Worm (Caenorhabditis elegans) whole organism, L2 larva: ENCODE results near the gene str-236.

Experiments used
- C34F6.9 ChIP-seq: fragments of 150-350 bp; optimal IDR thresholded peaks from 2 replicates; lab custom pipeline; 2014; ENCODE audit warnings: missing biosample characterization, missing genetic modification characterization
- F13H6.1 ChIP-seq: sonication (generic microtip); optimal IDR thresholded peaks from 2 replicates; lab custom pipeline; 2016; ENCODE audit warnings: missing genetic modification characterization, missing compliant biosample characterization
- R02D3.7 ChIP-seq: fragments of 150-350 bp; optimal IDR thresholded peaks from 2 replicates; lab custom pipeline; 2014; ENCODE audit warnings: missing biosample characterization, missing genetic modification characterization
- Y55F3AM.14 ChIP-seq: fragments of 200-800 bp; sonication (Bioruptor generic); optimal IDR thresholded peaks from 2 replicates; lab custom pipeline; 2018; ENCODE audit warnings: mild to moderate bottlenecking, missing genetic modification characterization, missing compliant biosample characterization
- ZK546.5 ChIP-seq: sonication (generic microtip); optimal IDR thresholded peaks from 2 replicates; lab custom pipeline; 2017; ENCODE audit warnings: missing biosample characterization, missing genetic modification characterization
- aly-2 ChIP-seq: fragments of 150-350 bp; optimal IDR thresholded peaks from 2 replicates; lab custom pipeline; 2014; ENCODE audit warnings: missing biosample characterization, missing genetic modification characterization
- ama-1 ChIP-seq: fragments of 150-350 bp; optimal IDR thresholded peaks from 2 replicates; lab custom pipeline; 2018; ENCODE audit warnings: inconsistent platforms
- ceh-16 ChIP-seq: fragments of 150-350 bp; optimal IDR thresholded peaks from 2 replicates; lab custom pipeline; 2014; ENCODE audit warnings: missing biosample characterization, missing genetic modification characterization
- ceh-82 ChIP-seq: fragments of 150-350 bp; optimal IDR thresholded peaks from 2 replicates; lab custom pipeline; 2014; ENCODE audit warnings: missing biosample characterization, missing genetic modification characterization
- crh-2 ChIP-seq: sonication (generic microtip); optimal IDR thresholded peaks from 2 replicates; lab custom pipeline; 2017; ENCODE audit warnings: missing biosample characterization, missing genetic modification characterization
- dmd-4 ChIP-seq: sonication (generic microtip); optimal IDR thresholded peaks from 2 replicates; lab custom pipeline; 2017; ENCODE audit warnings: missing biosample characterization, missing genetic modification characterization
- elt-1 ChIP-seq: fragments of 150-350 bp; optimal IDR thresholded peaks from 2 replicates; lab custom pipeline; 2014; ENCODE audit warnings: missing biosample characterization, missing genetic modification characterization
- fos-1 ChIP-seq: fragments of 150-350 bp; optimal IDR thresholded peaks from 2 replicates; lab custom pipeline; 2014; ENCODE audit warnings: missing biosample characterization, missing genetic modification characterization
- lin-13 ChIP-seq: fragments of 150-350 bp; optimal IDR thresholded peaks from 2 replicates; lab custom pipeline; 2014; ENCODE audit warnings: missing biosample characterization, missing genetic modification reagents, missing genetic modification characterization
- lsy-2 ChIP-seq, 2 experiments: fragments of 150-350 bp in 1 of 2; sonication (generic microtip) in 1 of 2; optimal IDR thresholded peaks; 2 replicates each; lab custom pipeline; 2014 to 2017; ENCODE audit warnings: missing biosample characterization in 2 of 2, missing genetic modification characterization in 2 of 2
- mab-5 ChIP-seq: fragments of 150-350 bp; optimal IDR thresholded peaks from 2 replicates; lab custom pipeline; 2014; ENCODE audit warnings: missing biosample characterization, missing genetic modification characterization
- mbf-1 ChIP-seq: sonication (generic microtip); optimal IDR thresholded peaks from 2 replicates; lab custom pipeline; 2017; ENCODE audit warnings: missing biosample characterization, missing genetic modification characterization
- mdl-1 ChIP-seq, 2 experiments: fragments of 150-350 bp in 1 of 2; sonication (generic microtip) in 1 of 2; optimal IDR thresholded peaks; 2 replicates each; lab custom pipeline; 2017; ENCODE audit warnings: missing biosample characterization in 2 of 2, missing genetic modification characterization in 2 of 2
- nhr-10 ChIP-seq: sonication (generic microtip); optimal IDR thresholded peaks from 2 replicates; lab custom pipeline; 2017; ENCODE audit warnings: missing biosample characterization, missing genetic modification characterization
- nhr-11 ChIP-seq: fragments of 150-350 bp; optimal IDR thresholded peaks from 2 replicates; lab custom pipeline; 2014; ENCODE audit warnings: missing biosample characterization, missing genetic modification characterization
- nhr-12 ChIP-seq: fragments of 150-350 bp; optimal IDR thresholded peaks from 2 replicates; lab custom pipeline; 2014; ENCODE audit warnings: missing biosample characterization, missing genetic modification characterization
- nhr-21 ChIP-seq: fragments of 150-350 bp; optimal IDR thresholded peaks from 2 replicates; lab custom pipeline; 2014; ENCODE audit warnings: missing biosample characterization, missing genetic modification characterization
- nhr-25 ChIP-seq: fragments of 150-350 bp; sonication (generic microtip); optimal IDR thresholded peaks from 3 replicates; lab custom pipeline; 2014; ENCODE audit warnings: missing biosample characterization, missing genetic modification characterization
- nhr-6 ChIP-seq: fragments of 150-350 bp; optimal IDR thresholded peaks from 2 replicates; lab custom pipeline; 2014; ENCODE audit warnings: missing biosample characterization, missing genetic modification characterization
- nhr-77 ChIP-seq: fragments of 150-350 bp; optimal IDR thresholded peaks from 2 replicates; lab custom pipeline; 2014; ENCODE audit warnings: missing biosample characterization, missing genetic modification characterization
- peb-1 ChIP-seq: fragments of 150-350 bp; optimal IDR thresholded peaks from 2 replicates; lab custom pipeline; 2014; ENCODE audit warnings: missing biosample characterization, missing genetic modification characterization
- sem-4 ChIP-seq: fragments of 150-350 bp; optimal IDR thresholded peaks from 2 replicates; lab custom pipeline; 2014; ENCODE audit warnings: missing biosample characterization, missing genetic modification reagents, missing genetic modification characterization
- skn-1 ChIP-seq: sonication (generic microtip); optimal IDR thresholded peaks from 2 replicates; lab custom pipeline; 2017; ENCODE audit warnings: missing biosample characterization, missing genetic modification characterization
- sma-3 ChIP-seq: sonication (generic microtip); optimal IDR thresholded peaks from 2 replicates; lab custom pipeline; 2016; ENCODE audit warnings: missing genetic modification reagents, missing genetic modification characterization, missing compliant biosample characterization
- snpc-4 ChIP-seq: fragments of 150-350 bp; optimal IDR thresholded peaks from 2 replicates; lab custom pipeline; 2014; ENCODE audit warnings: missing biosample characterization, missing genetic modification characterization
- unc-39 ChIP-seq: fragments of 150-350 bp; optimal IDR thresholded peaks from 2 replicates; lab custom pipeline; 2014; ENCODE audit warnings: missing biosample characterization, missing genetic modification characterization
- unc-55 ChIP-seq: fragments of 150-350 bp; sonication (generic microtip); optimal IDR thresholded peaks from 3 replicates; lab custom pipeline; 2014; ENCODE audit warnings: missing biosample characterization, missing genetic modification reagents, missing genetic modification characterization
- unc-62 ChIP-seq: fragments of 150-350 bp; optimal IDR thresholded peaks from 2 replicates; lab custom pipeline; 2014; ENCODE audit warnings: missing biosample characterization, missing genetic modification reagents, missing genetic modification characterization
- ztf-1 ChIP-seq: fragments of 200-800 bp; sonication (Bioruptor generic); conservative IDR thresholded peaks from 2 replicates; pipeline ENCODE4 v1.3.6; 2022; ENCODE audit warnings: missing genetic modification characterization, missing compliant biosample characterization

The str-236 gene

ce11 chrV:1553004-1553403 lies 25.1 kb upstream of the str-236 start, which contains the start of gene srsx-8:
Gene srsx-8 (minus strand): TSS chrV:1553104.
- TF ChIP-seq peb-1 (tag; lab: Kevin White, UChicago) = no peak
- TF ChIP-seq nhr-21 (tag; lab: Kevin White, UChicago) = no peak
- no peak for TF ChIP-seq aly-2 (tag; lab: Kevin White, UChicago)

- TF ChIP-seq nhr-10 (tag; lab: Kevin White, UChicago) = no peak
- no peak for TF ChIP-seq nhr-6 (tag; lab: Kevin White, UChicago)
- no peak for TF ChIP-seq lsy-2 (tag; optimal IDR thresholded peaks at IDR 0.05; lab: Kevin White, UChicago)
- no peak for TF ChIP-seq snpc-4 (tag; lab: Kevin White, UChicago)
- no peak for TF ChIP-seq F13H6.1 (tag; lab: Kevin White, UChicago)
- TF ChIP-seq ztf-1 (GFP tag; lab: Robert Waterston, UW) = no peak
- TF ChIP-seq mab-5 (tag; lab: Kevin White, UChicago) = no peak
- no peak for TF ChIP-seq elt-1
- TF ChIP-seq dmd-4 (tag; lab: Kevin White, UChicago) = no peak
- TF ChIP-seq unc-39 (tag; lab: Kevin White, UChicago) = no peak
- TF ChIP-seq nhr-11 (tag; lab: Kevin White, UChicago) = no peak
- TF ChIP-seq skn-1 (tag; lab: Kevin White, UChicago) = no peak
- no peak for TF ChIP-seq ZK546.5 (tag; lab: Kevin White, UChicago)
- TF ChIP-seq nhr-25 (tag; lab: Kevin White, UChicago) = no peak
- no peak for TF ChIP-seq lin-13
Measured at ce11 chrV:1551143-1551542, 23.3 kb upstream of the str-236 start.

DNA sequence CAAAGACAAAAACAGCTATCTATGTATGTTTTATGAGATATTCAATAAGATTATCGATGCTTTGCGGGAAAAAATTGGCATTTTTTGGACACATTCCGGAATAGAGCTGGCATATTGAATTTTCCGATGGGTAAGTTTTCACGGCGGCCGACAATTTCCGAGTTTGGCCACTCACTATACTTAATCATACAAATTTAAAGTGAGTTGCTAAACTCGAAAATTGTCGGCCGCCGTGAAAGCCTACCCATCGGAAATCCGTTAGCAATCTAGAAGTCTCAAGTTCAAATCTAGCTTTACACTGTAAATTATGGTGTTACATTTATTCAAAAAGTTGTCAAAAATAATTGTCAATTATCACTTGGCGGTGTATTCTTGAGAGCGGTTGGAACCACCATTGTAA lies 22.8 kb upstream of the str-236 start:
- no peak for TF ChIP-seq fos-1 (tag; lab: Kevin White, UChicago)
- TF ChIP-seq, all 48 proteins: peak for 0

DNA sequence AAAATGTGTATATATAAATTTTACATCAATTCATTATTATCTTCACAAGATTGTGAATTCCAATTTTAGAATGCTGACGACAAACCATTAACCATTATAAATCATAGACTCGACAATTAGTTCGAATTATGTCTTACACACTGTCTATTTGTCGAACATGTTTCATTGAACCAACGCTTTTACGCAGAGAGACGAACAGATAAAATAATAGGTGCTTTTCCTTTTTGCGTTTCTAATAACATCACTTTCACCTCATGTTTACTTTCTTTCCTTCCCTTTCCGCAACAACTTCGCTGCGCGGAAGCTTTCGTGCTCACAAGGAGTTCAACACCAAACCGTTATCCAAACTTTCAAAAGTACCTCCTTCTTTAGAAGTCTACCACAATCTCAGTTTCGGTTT lies 20.0 kb upstream of the str-236 start, which contains the start of gene F52F10.2:
F52F10.2 (plus strand) TSS at position 301 of the 400 bp plus-strand sequence.
- TF ChIP-seq C34F6.9 (tag; lab: Kevin White, UChicago) (no peak), ceh-82 (tag; lab: Kevin White, UChicago) (no peak), ama-1 (no peak)

ce11 chrV:1545694-1546093 lies 17.8 kb upstream of the str-236 start, which contains the start of gene oac-32:
Gene oac-32 (minus strand): TSS chrV:1545783.
- TF ChIP-seq fos-1 (tag; lab: Kevin White, UChicago) (peak; percentile 58), peb-1 (tag; lab: Kevin White, UChicago) (no peak), skn-1 (tag; lab: Kevin White, UChicago) (no peak)
- TF ChIP-seq, all 48 proteins: peak for 1

DNA sequence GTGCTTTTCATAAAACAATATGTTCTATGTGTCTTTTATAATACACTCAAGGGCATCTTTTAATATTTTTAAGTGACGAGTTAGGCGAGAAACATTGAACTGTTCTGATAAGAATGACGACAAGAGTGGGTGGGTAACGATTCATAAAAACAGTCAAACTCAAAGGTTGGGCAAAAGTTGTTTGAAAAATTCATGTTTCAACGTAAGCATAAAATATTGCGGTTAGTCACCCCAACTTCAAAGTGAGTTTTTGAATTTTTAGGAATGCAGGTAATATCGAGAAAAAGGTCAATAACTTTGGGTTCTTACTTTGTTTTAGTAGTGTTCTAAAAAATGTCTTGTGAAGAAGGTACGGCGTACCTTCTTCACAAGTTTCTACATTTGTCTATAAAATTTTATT lies 13.9 kb upstream of the str-236 start, which contains the start of gene oac-31:
oac-31 (minus strand) TSS at position 101 of the 400 bp plus-strand sequence.
- TF ChIP-seq fos-1 (tag; lab: Kevin White, UChicago) (peak; percentile 25), mdl-1 (tag; optimal IDR thresholded peaks at IDR 0.05; lab: Kevin White, UChicago) (no peak), mab-5 (tag; lab: Kevin White, UChicago) (no peak)
- TF ChIP-seq, all 48 proteins: peak for 1

- no peak for TF ChIP-seq skn-1 (tag; lab: Kevin White, UChicago)
- TF ChIP-seq mdl-1 (tag; optimal IDR thresholded peaks at IDR 0.05; lab: Kevin White, UChicago) = no peak
- no peak for TF ChIP-seq unc-39 (tag; lab: Kevin White, UChicago)
- TF ChIP-seq mbf-1 = no peak
- no peak for TF ChIP-seq mab-5 (tag; lab: Kevin White, UChicago)
- no peak for TF ChIP-seq ceh-16 (tag; lab: Kevin White, UChicago)
- TF ChIP-seq nhr-12 (tag; lab: Kevin White, UChicago) = no peak
- TF ChIP-seq snpc-4 (tag; lab: Kevin White, UChicago) = no peak
- no peak for TF ChIP-seq unc-62 (GFP tag; lab: Kevin White, UChicago)
- no peak for TF ChIP-seq unc-55 (GFP tag; lab: Kevin White, UChicago)
- TF ChIP-seq sem-4 = no peak
- TF ChIP-seq nhr-77 = no peak
- no peak for TF ChIP-seq R02D3.7 (tag; lab: Kevin White, UChicago)
- TF ChIP-seq lsy-2 (tag; optimal IDR thresholded peaks at IDR 0.05; lab: Kevin White, UChicago) = no peak
- no peak for TF ChIP-seq Y55F3AM.14 (GFP tag; lab: Kevin White, UChicago)
- no peak for TF ChIP-seq nhr-6 (tag; lab: Kevin White, UChicago)
- no peak for TF ChIP-seq sma-3
- TF ChIP-seq crh-2 = no peak
Measured at ce11 chrV:1540249-1540648, 12.4 kb upstream of the str-236 start.
